Worm (Caenorhabditis elegans) whole organism, L3 larva: ENCODE data around the gene ZK180.7.

Experiments used
- R02D3.7 ChIP-seq: fragments of 150-350 bp; optimal IDR thresholded peaks from 2 replicates; lab custom pipeline; 2014; ENCODE audit warnings: missing biosample characterization, missing genetic modification characterization
- aly-2 ChIP-seq: fragments of 150-350 bp; optimal IDR thresholded peaks from 2 replicates; lab custom pipeline; 2014; ENCODE audit warnings: missing biosample characterization, missing genetic modification characterization
- ama-1 ChIP-seq: fragments of 150-350 bp; optimal IDR thresholded peaks from 2 replicates; lab custom pipeline; 2018
- ceh-16 ChIP-seq: sonication (generic microtip); optimal IDR thresholded peaks from 2 replicates; lab custom pipeline; 2017; ENCODE audit warnings: missing biosample characterization, missing genetic modification characterization
- ceh-28 ChIP-seq: fragments of 150-350 bp; optimal IDR thresholded peaks from 2 replicates; lab custom pipeline; 2014; ENCODE audit warnings: missing biosample characterization, missing genetic modification reagents, missing genetic modification characterization
- ceh-9 ChIP-seq: sonication (generic microtip); optimal IDR thresholded peaks from 2 replicates; lab custom pipeline; 2018; ENCODE audit warnings: missing biosample characterization, missing genetic modification characterization
- daf-12 ChIP-seq: fragments of 150-350 bp; optimal IDR thresholded peaks from 2 replicates; lab custom pipeline; 2014; ENCODE audit warnings: missing biosample characterization, missing genetic modification reagents, missing genetic modification characterization
- egl-27 ChIP-seq: sonication (generic microtip); optimal IDR thresholded peaks from 4 replicates; lab custom pipeline; 2017; ENCODE audit warnings: missing biosample characterization, missing genetic modification reagents, missing genetic modification characterization
- egl-5 ChIP-seq: fragments of 150-350 bp; optimal IDR thresholded peaks from 2 replicates; lab custom pipeline; 2017; ENCODE audit warnings: missing biosample characterization, missing genetic modification reagents, missing genetic modification characterization, inconsistent platforms
- elt-1 ChIP-seq: fragments of 150-350 bp; optimal IDR thresholded peaks from 2 replicates; lab custom pipeline; 2014; ENCODE audit warnings: missing biosample characterization, missing genetic modification characterization
- elt-2 ChIP-seq: sonication (generic microtip); optimal IDR thresholded peaks from 2 replicates; lab custom pipeline; 2016; ENCODE audit warnings: missing genetic modification reagents, mild to moderate bottlenecking, missing genetic modification characterization, missing compliant biosample characterization
- elt-3 ChIP-seq, 3 experiments: fragments of 150-350 bp in 1 of 3; sonication (generic microtip) in 2 of 3; optimal IDR thresholded peaks; 2 replicates in 2 of 3; 4 replicates in 1 of 3; lab custom pipeline; 2014 to 2017; ENCODE audit warnings: missing biosample characterization in 3 of 3, missing genetic modification characterization in 3 of 3
- eor-1 ChIP-seq, 2 experiments: fragments of 150-350 bp; optimal IDR thresholded peaks; 2 replicates each; lab custom pipeline; 2014 to 2018; ENCODE audit warnings: missing biosample characterization in 2 of 2, missing genetic modification characterization in 2 of 2
- fos-1 ChIP-seq: fragments of 150-350 bp; optimal IDR thresholded peaks from 2 replicates; lab custom pipeline; 2014; ENCODE audit warnings: missing biosample characterization, missing genetic modification characterization
- hmg-11 ChIP-seq: sonication (generic microtip); optimal IDR thresholded peaks from 2 replicates; lab custom pipeline; 2016; ENCODE audit warnings: missing genetic modification characterization, missing compliant biosample characterization
- lin-15B ChIP-seq: fragments of 150-350 bp; optimal IDR thresholded peaks from 2 replicates; lab custom pipeline; 2014; ENCODE audit warnings: missing biosample characterization, missing genetic modification characterization
- lsy-12 ChIP-seq: sonication (generic microtip); optimal IDR thresholded peaks from 2 replicates; lab custom pipeline; 2016; ENCODE audit warnings: mild to moderate bottlenecking, missing genetic modification characterization, missing compliant biosample characterization
- mdl-1 ChIP-seq: fragments of 150-350 bp; optimal IDR thresholded peaks from 2 replicates; lab custom pipeline; 2014; ENCODE audit warnings: missing biosample characterization, missing genetic modification characterization
- mml-1 ChIP-seq: fragments of 150-350 bp; sonication (generic microtip); optimal IDR thresholded peaks from 3 replicates; lab custom pipeline; 2014; ENCODE audit warnings: missing biosample characterization, missing genetic modification characterization
- nfya-1 ChIP-seq: sonication (generic microtip); optimal IDR thresholded peaks from 2 replicates; lab custom pipeline; 2017; ENCODE audit warnings: missing genetic modification characterization, mild to moderate bottlenecking, missing compliant biosample characterization, antibody characterized with exemption, moderate library complexity; ENCODE audit not compliant: insufficient read depth
- nhr-11 ChIP-seq: fragments of 150-350 bp; optimal IDR thresholded peaks from 2 replicates; lab custom pipeline; 2014; ENCODE audit warnings: missing biosample characterization, missing genetic modification characterization
- nhr-23 ChIP-seq: fragments of 150-350 bp; optimal IDR thresholded peaks from 2 replicates; lab custom pipeline; 2014; ENCODE audit warnings: missing biosample characterization, missing genetic modification reagents, missing genetic modification characterization
- nhr-237 ChIP-seq: fragments of 150-350 bp; optimal IDR thresholded peaks from 2 replicates; lab custom pipeline; 2014; ENCODE audit warnings: missing biosample characterization, missing genetic modification characterization
- nhr-25 ChIP-seq: sonication (generic microtip); optimal IDR thresholded peaks from 2 replicates; lab custom pipeline; 2017; ENCODE audit warnings: missing biosample characterization, missing genetic modification characterization
- nhr-43 ChIP-seq: sonication (generic microtip); optimal IDR thresholded peaks from 2 replicates; lab custom pipeline; 2016; ENCODE audit warnings: mild to moderate bottlenecking, missing genetic modification characterization, missing compliant biosample characterization; ENCODE audit not compliant: poor library complexity, severe bottlenecking
- nhr-67 ChIP-seq: fragments of 150-350 bp; optimal IDR thresholded peaks from 2 replicates; lab custom pipeline; 2014; ENCODE audit warnings: missing biosample characterization, missing genetic modification characterization
- nhr-76 ChIP-seq: fragments of 150-350 bp; sonication (generic microtip); optimal IDR thresholded peaks from 5 replicates; lab custom pipeline; 2014; ENCODE audit warnings: missing biosample characterization, missing genetic modification characterization
- nhr-77 ChIP-seq: fragments of 150-350 bp; optimal IDR thresholded peaks from 2 replicates; lab custom pipeline; 2014; ENCODE audit warnings: missing biosample characterization, missing genetic modification characterization
- pha-4 ChIP-seq: fragments of 150-350 bp; optimal IDR thresholded peaks from 2 replicates; lab custom pipeline; 2014; ENCODE audit warnings: missing biosample characterization, missing genetic modification reagents, missing genetic modification characterization
- pqm-1 ChIP-seq: fragments of 150-350 bp; optimal IDR thresholded peaks from 2 replicates; lab custom pipeline; 2017; ENCODE audit warnings: missing biosample characterization, missing genetic modification characterization, inconsistent platforms
- tbx-2 ChIP-seq: sonication (generic microtip); optimal IDR thresholded peaks from 2 replicates; lab custom pipeline; 2016; ENCODE audit warnings: mild to moderate bottlenecking, missing genetic modification characterization, missing compliant biosample characterization
- unc-39 ChIP-seq: sonication (generic microtip); optimal IDR thresholded peaks from 4 replicates; lab custom pipeline; 2017; ENCODE audit warnings: missing biosample characterization, missing genetic modification characterization
- zag-1 ChIP-seq: fragments of 150-350 bp; optimal IDR thresholded peaks from 2 replicates; lab custom pipeline; 2014; ENCODE audit warnings: missing biosample characterization, missing genetic modification characterization
- ztf-4 ChIP-seq: fragments of 150-350 bp; optimal IDR thresholded peaks from 2 replicates; lab custom pipeline; 2014; ENCODE audit warnings: missing biosample characterization, missing genetic modification characterization

ZK180.7 gene

DNA sequence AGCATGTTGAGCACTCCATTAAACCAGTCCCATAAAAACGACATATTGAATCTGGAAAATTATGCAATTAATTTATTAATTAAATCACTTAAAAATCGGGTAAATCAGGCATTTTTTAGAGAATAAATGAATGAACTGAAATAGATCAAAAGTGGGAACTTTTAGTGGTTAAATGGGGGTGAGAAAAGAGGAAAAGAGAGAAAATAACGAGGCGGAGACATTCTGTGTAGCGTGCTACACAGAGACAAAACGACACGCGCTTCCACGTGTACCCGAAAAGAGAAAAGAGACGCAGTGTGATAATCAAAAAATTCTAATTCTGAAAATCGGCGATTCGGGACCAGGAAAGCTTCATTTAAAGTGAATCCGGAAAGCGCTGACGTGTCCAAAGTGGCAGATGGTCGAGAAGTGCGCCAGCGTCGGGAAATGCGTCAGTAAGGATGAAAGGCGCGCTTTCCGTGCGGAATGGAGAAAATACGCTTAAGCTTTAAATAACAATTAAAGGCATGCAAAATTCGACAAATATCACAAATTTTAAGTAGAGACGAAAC lies 23.0 kb downstream of the ZK180.7 start, which contains the start of gene sar-1 (continued):
- TF ChIP-seq nhr-77 (tag; lab: Kevin White, UChicago) (peak; percentile 16), aly-2 (no peak), pqm-1 (tag; lab: Kevin White, UChicago) (peak; percentile 57), eor-1 (tag; optimal IDR thresholded peaks at IDR 0.05; lab: Kevin White, UChicago) (no peak), mml-1 (no peak), ceh-16 (tag; lab: Kevin White, UChicago) (no peak), nhr-76 (tag; lab: Kevin White, UChicago) (no peak), ceh-9 (tag; lab: Kevin White, UChicago) (no peak), nhr-11 (tag; lab: Kevin White, UChicago) (peak; percentile 64), nhr-237 (no peak), ceh-28 (tag; lab: Kevin White, UChicago) (peak; percentile 55)
- TF ChIP-seq, all 47 proteins: peak for 24

DNA sequence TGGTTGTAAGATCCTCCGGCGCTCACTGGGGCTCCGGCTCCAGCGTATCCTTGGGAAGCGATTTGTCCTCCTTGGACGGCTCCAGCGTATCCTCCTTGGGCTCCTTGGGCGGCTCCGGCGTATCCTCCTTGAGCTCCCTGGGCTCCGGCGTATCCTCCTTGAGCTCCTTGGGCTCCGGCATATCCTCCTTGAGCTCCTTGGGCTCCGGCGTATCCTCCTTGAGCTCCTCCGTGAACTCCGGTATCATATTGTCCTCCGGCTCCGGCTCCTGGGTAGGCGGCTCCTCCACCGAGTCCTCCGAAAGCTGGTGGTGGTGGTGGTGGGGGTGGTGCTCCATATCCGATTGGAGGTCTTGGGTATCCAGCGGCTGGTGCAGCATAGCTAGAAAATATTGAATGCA lies 26.1 kb downstream of the ZK180.7 start:
- TF ChIP-seq nhr-67 (tag; lab: Kevin White, UChicago): no peak
- no peak for TF ChIP-seq lsy-12
- TF ChIP-seq lin-15B (tag; lab: Kevin White, UChicago): no peak
- TF ChIP-seq elt-2 (tag; lab: Kevin White, UChicago): no peak
- no peak for TF ChIP-seq pha-4 (tag; lab: Kevin White, UChicago)

DNA sequence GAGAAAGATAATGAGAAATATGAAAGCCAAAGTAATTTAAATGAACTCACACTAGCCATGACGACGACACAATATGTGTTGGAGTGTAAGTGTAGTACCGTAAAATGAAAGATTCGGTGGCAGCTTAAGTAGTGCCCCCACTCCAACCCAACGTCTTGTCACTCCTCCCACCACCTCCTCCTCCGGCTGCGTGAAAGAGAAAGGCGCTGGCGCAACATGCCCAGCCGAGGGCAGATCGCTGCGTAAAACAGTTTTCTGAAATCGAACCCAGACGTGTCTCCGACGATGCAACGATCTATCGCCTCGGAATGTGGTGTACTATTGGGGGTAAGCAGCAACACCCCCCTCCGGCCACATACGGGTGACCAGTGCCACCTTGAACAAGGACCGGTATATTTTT lies 26.7 kb downstream of the ZK180.7 start, which contains the start of gene ZK180.5:
Gene ZK180.5 (minus strand): TSS at position 101 of the 400 bp plus-strand sequence.
- TF ChIP-seq nhr-23: no peak
- no peak for TF ChIP-seq elt-2 (tag; lab: Kevin White, UChicago)
- TF ChIP-seq hmg-11 (tag; lab: Kevin White, UChicago): no peak
- TF ChIP-seq nhr-43 (tag; lab: Kevin White, UChicago): peak; percentile 42
- TF ChIP-seq egl-27 (tag; lab: Kevin White, UChicago): no peak
- TF ChIP-seq ama-1: no peak
- no peak for TF ChIP-seq elt-1
- TF ChIP-seq unc-39: no peak
- no peak for TF ChIP-seq fos-1 (tag; lab: Kevin White, UChicago)
- no peak for TF ChIP-seq R02D3.7 (tag; lab: Kevin White, UChicago)
- no peak for TF ChIP-seq daf-12
- no peak for TF ChIP-seq nhr-237
- peak; percentile 28 for TF ChIP-seq nhr-25 (tag; lab: Kevin White, UChicago)

- no peak for TF ChIP-seq egl-5 (tag; lab: Kevin White, UChicago)
- no peak for TF ChIP-seq nfya-1
- TF ChIP-seq elt-3 (tag; optimal IDR thresholded peaks at IDR 0.05; lab: Kevin White, UChicago): peak in 1 of 3 experiments; percentile 72
- peak; percentile 39 for TF ChIP-seq nhr-25 (tag; lab: Kevin White, UChicago)
- peak; percentile 37 for TF ChIP-seq nhr-43 (tag; lab: Kevin White, UChicago)
These were observed 27.8 kb downstream of the ZK180.7 start for ce11 chrIV:4518111-4518510.

ce11 chrIV:4519714-4520113 lies 29.4 kb downstream of the ZK180.7 start:
- TF ChIP-seq R02D3.7 (tag; lab: Kevin White, UChicago) (no peak), ama-1 (peak; percentile 32), nhr-25 (tag; lab: Kevin White, UChicago) (peak; percentile 68)
- TF ChIP-seq, all 47 proteins: peak for 2

DNA sequence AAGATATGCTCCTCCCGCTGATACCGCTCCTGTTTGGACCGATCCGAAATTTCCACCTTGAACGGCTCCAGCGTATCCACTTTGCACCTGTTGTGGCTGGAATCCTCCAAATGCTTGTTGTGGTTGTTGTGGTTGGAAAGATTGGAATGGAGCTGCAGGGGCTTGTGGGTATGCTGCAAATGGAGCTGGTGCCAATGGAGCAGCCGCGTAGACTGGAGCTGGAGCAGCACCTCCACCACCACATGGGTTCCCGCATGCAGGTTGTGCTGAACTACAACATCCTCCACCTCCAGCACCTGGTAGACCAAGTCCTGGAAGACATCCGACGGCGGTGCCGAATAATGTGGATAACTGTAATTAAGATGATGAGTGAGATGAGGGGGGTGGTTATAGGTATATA lies 33.1 kb downstream of the ZK180.7 start:
- TF ChIP-seq mdl-1 (tag; lab: Kevin White, UChicago) (no peak), ztf-4 (no peak), tbx-2 (tag; lab: Kevin White, UChicago) (no peak), lin-15B (tag; lab: Kevin White, UChicago) (no peak), ceh-9 (tag; lab: Kevin White, UChicago) (no peak), nhr-11 (tag; lab: Kevin White, UChicago) (no peak), fos-1 (tag; lab: Kevin White, UChicago) (no peak), zag-1 (tag; lab: Kevin White, UChicago) (no peak), egl-27 (tag; lab: Kevin White, UChicago) (no peak), ceh-16 (tag; lab: Kevin White, UChicago) (no peak)
